Worm (Caenorhabditis elegans) whole organism, L2 larva: ENCODE results near the gene H28G03.2.

ENCODE experiments used
- C34F6.9 ChIP-seq: fragments of 150-350 bp; optimal IDR thresholded peaks from 2 replicates; lab custom pipeline; 2014; ENCODE audit warnings: missing biosample characterization, missing genetic modification characterization
- F13H6.1 ChIP-seq: sonication (generic microtip); optimal IDR thresholded peaks from 2 replicates; lab custom pipeline; 2016; ENCODE audit warnings: missing genetic modification characterization, missing compliant biosample characterization
- Y55F3AM.14 ChIP-seq: fragments of 200-800 bp; sonication (Bioruptor generic); optimal IDR thresholded peaks from 2 replicates; lab custom pipeline; 2018; ENCODE audit warnings: mild to moderate bottlenecking, missing genetic modification characterization, missing compliant biosample characterization
- ZK546.5 ChIP-seq: sonication (generic microtip); optimal IDR thresholded peaks from 2 replicates; lab custom pipeline; 2017; ENCODE audit warnings: missing biosample characterization, missing genetic modification characterization
- alr-1 ChIP-seq: fragments of 150-350 bp; optimal IDR thresholded peaks from 2 replicates; lab custom pipeline; 2014; ENCODE audit warnings: missing biosample characterization, missing genetic modification characterization
- aly-2 ChIP-seq: fragments of 150-350 bp; optimal IDR thresholded peaks from 2 replicates; lab custom pipeline; 2014; ENCODE audit warnings: missing biosample characterization, missing genetic modification characterization
- ama-1 ChIP-seq: fragments of 150-350 bp; optimal IDR thresholded peaks from 2 replicates; lab custom pipeline; 2018; ENCODE audit warnings: inconsistent platforms
- ceh-16 ChIP-seq: fragments of 150-350 bp; optimal IDR thresholded peaks from 2 replicates; lab custom pipeline; 2014; ENCODE audit warnings: missing biosample characterization, missing genetic modification characterization
- crh-2 ChIP-seq: sonication (generic microtip); optimal IDR thresholded peaks from 2 replicates; lab custom pipeline; 2017; ENCODE audit warnings: missing biosample characterization, missing genetic modification characterization
- egl-27 ChIP-seq: sonication (generic microtip); optimal IDR thresholded peaks from 3 replicates; lab custom pipeline; 2017; ENCODE audit warnings: missing biosample characterization, missing genetic modification reagents, missing genetic modification characterization
- elt-1 ChIP-seq: fragments of 150-350 bp; optimal IDR thresholded peaks from 2 replicates; lab custom pipeline; 2014; ENCODE audit warnings: missing biosample characterization, missing genetic modification characterization
- fos-1 ChIP-seq: fragments of 150-350 bp; optimal IDR thresholded peaks from 2 replicates; lab custom pipeline; 2014; ENCODE audit warnings: missing biosample characterization, missing genetic modification characterization
- gmeb-1 ChIP-seq: fragments of 150-350 bp; optimal IDR thresholded peaks from 2 replicates; lab custom pipeline; 2014; ENCODE audit warnings: missing biosample characterization, missing genetic modification characterization
- lin-11 ChIP-seq: fragments of 150-350 bp; sonication (generic microtip); optimal IDR thresholded peaks from 2 replicates; lab custom pipeline; 2014; ENCODE audit warnings: missing biosample characterization, missing genetic modification characterization, inconsistent platforms, mixed read lengths
- lin-13 ChIP-seq: fragments of 150-350 bp; optimal IDR thresholded peaks from 2 replicates; lab custom pipeline; 2014; ENCODE audit warnings: missing biosample characterization, missing genetic modification reagents, missing genetic modification characterization
- lin-39 ChIP-seq: fragments of 150-350 bp; optimal IDR thresholded peaks from 2 replicates; lab custom pipeline; 2014; ENCODE audit warnings: missing biosample characterization, missing genetic modification reagents, missing genetic modification characterization
- lsy-2 ChIP-seq, 2 experiments: fragments of 150-350 bp in 1 of 2; sonication (generic microtip) in 1 of 2; optimal IDR thresholded peaks; 2 replicates each; lab custom pipeline; 2014 to 2017; ENCODE audit warnings: missing biosample characterization in 2 of 2, missing genetic modification characterization in 2 of 2
- mbf-1 ChIP-seq: sonication (generic microtip); optimal IDR thresholded peaks from 2 replicates; lab custom pipeline; 2017; ENCODE audit warnings: missing biosample characterization, missing genetic modification characterization
- mdl-1 ChIP-seq, 2 experiments: fragments of 150-350 bp in 1 of 2; sonication (generic microtip) in 1 of 2; optimal IDR thresholded peaks; 2 replicates each; lab custom pipeline; 2017; ENCODE audit warnings: missing biosample characterization in 2 of 2, missing genetic modification characterization in 2 of 2
- nhr-10 ChIP-seq: sonication (generic microtip); optimal IDR thresholded peaks from 2 replicates; lab custom pipeline; 2017; ENCODE audit warnings: missing biosample characterization, missing genetic modification characterization
- nhr-11 ChIP-seq: fragments of 150-350 bp; optimal IDR thresholded peaks from 2 replicates; lab custom pipeline; 2014; ENCODE audit warnings: missing biosample characterization, missing genetic modification characterization
- nhr-12 ChIP-seq: fragments of 150-350 bp; optimal IDR thresholded peaks from 2 replicates; lab custom pipeline; 2014; ENCODE audit warnings: missing biosample characterization, missing genetic modification characterization
- nhr-129 ChIP-seq: fragments of 150-350 bp; optimal IDR thresholded peaks from 2 replicates; lab custom pipeline; 2014; ENCODE audit warnings: missing biosample characterization, missing genetic modification characterization
- nhr-21 ChIP-seq: fragments of 150-350 bp; optimal IDR thresholded peaks from 2 replicates; lab custom pipeline; 2014; ENCODE audit warnings: missing biosample characterization, missing genetic modification characterization
- nhr-23 ChIP-seq: fragments of 150-350 bp; optimal IDR thresholded peaks from 2 replicates; lab custom pipeline; 2014; ENCODE audit warnings: missing biosample characterization, missing genetic modification reagents, missing genetic modification characterization
- nhr-237 ChIP-seq: fragments of 150-350 bp; optimal IDR thresholded peaks from 2 replicates; lab custom pipeline; 2014; ENCODE audit warnings: missing biosample characterization, missing genetic modification characterization
- nhr-25 ChIP-seq: fragments of 150-350 bp; sonication (generic microtip); optimal IDR thresholded peaks from 3 replicates; lab custom pipeline; 2014; ENCODE audit warnings: missing biosample characterization, missing genetic modification characterization
- nhr-6 ChIP-seq: fragments of 150-350 bp; optimal IDR thresholded peaks from 2 replicates; lab custom pipeline; 2014; ENCODE audit warnings: missing biosample characterization, missing genetic modification characterization
- nhr-77 ChIP-seq: fragments of 150-350 bp; optimal IDR thresholded peaks from 2 replicates; lab custom pipeline; 2014; ENCODE audit warnings: missing biosample characterization, missing genetic modification characterization
- peb-1 ChIP-seq: fragments of 150-350 bp; optimal IDR thresholded peaks from 2 replicates; lab custom pipeline; 2014; ENCODE audit warnings: missing biosample characterization, missing genetic modification characterization
- skn-1 ChIP-seq: sonication (generic microtip); optimal IDR thresholded peaks from 2 replicates; lab custom pipeline; 2017; ENCODE audit warnings: missing biosample characterization, missing genetic modification characterization
- sma-3 ChIP-seq: sonication (generic microtip); optimal IDR thresholded peaks from 2 replicates; lab custom pipeline; 2016; ENCODE audit warnings: missing genetic modification reagents, missing genetic modification characterization, missing compliant biosample characterization
- sma-9 ChIP-seq, 2 experiments: fragments of 150-350 bp in 1 of 2; sonication (generic microtip) in 1 of 2; optimal IDR thresholded peaks; 2 replicates each; lab custom pipeline; 2014 to 2016; ENCODE audit warnings: missing genetic modification characterization in 2 of 2, mild to moderate bottlenecking in 1 of 2, missing biosample characterization in 1 of 2, missing compliant biosample characterization in 1 of 2, missing genetic modification reagents in 1 of 2, moderate library complexity in 1 of 2
- snpc-4 ChIP-seq: fragments of 150-350 bp; optimal IDR thresholded peaks from 2 replicates; lab custom pipeline; 2014; ENCODE audit warnings: missing biosample characterization, missing genetic modification characterization
- unc-55 ChIP-seq: fragments of 150-350 bp; sonication (generic microtip); optimal IDR thresholded peaks from 3 replicates; lab custom pipeline; 2014; ENCODE audit warnings: missing biosample characterization, missing genetic modification reagents, missing genetic modification characterization
- unc-62 ChIP-seq: fragments of 150-350 bp; optimal IDR thresholded peaks from 2 replicates; lab custom pipeline; 2014; ENCODE audit warnings: missing biosample characterization, missing genetic modification reagents, missing genetic modification characterization
- zag-1 ChIP-seq: fragments of 150-350 bp; optimal IDR thresholded peaks from 2 replicates; lab custom pipeline; 2014; ENCODE audit warnings: missing biosample characterization, missing genetic modification characterization
- ztf-1 ChIP-seq: fragments of 200-800 bp; sonication (Bioruptor generic); conservative IDR thresholded peaks from 2 replicates; pipeline ENCODE4 v1.3.6; 2022; ENCODE audit warnings: missing genetic modification characterization, missing compliant biosample characterization
- ztf-11 ChIP-seq: sonication (generic microtip); optimal IDR thresholded peaks from 2 replicates; lab custom pipeline; 2017; ENCODE audit warnings: missing biosample characterization, missing genetic modification characterization
- ztf-4 ChIP-seq: fragments of 150-350 bp; optimal IDR thresholded peaks from 2 replicates; lab custom pipeline; 2014; ENCODE audit warnings: missing biosample characterization, missing genetic modification characterization

Gene H28G03.2

DNA sequence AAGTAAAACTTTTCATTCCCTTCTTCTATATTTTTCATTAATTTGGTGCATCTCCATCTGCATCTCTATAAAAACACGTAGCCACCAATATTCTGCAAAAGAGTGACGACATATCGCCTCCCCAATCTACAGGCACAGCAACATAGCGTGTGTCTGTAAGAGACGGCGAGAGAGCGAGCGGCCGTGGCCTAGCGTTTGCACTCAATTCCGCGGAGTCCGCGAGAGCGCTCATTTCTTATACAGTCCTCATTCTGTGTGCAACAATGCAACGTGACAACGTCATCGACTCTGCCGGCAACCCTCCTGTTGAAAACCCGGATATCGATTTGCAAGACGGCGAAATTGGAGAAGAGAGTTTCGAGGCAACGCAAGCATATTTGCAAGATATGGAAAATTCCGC is at the start of gene H28G03.2:
Gene H28G03.2 (plus strand): TSS at position 200 of the 400 bp plus-strand sequence.
- no peak for TF ChIP-seq mbf-1
- TF ChIP-seq Y55F3AM.14 (GFP tag; lab: Kevin White, UChicago) = no peak
- no peak for TF ChIP-seq nhr-11 (tag; lab: Kevin White, UChicago)
- TF ChIP-seq mdl-1 (tag; optimal IDR thresholded peaks at IDR 0.05; lab: Kevin White, UChicago) = no peak
- no peak for TF ChIP-seq nhr-25 (tag; lab: Kevin White, UChicago)
- no peak for TF ChIP-seq nhr-6
- no peak for TF ChIP-seq lin-11 (tag; lab: Kevin White, UChicago)
- no peak for TF ChIP-seq C34F6.9
- peak; percentile 22 for TF ChIP-seq nhr-129 (tag; lab: Kevin White, UChicago)
- TF ChIP-seq sma-9 (GFP tag; optimal IDR thresholded peaks at IDR 0.05; lab: Kevin White, UChicago) = peak; percentile 18
- TF ChIP-seq sma-9 (tag; optimal IDR thresholded peaks at IDR 0.05; lab: Kevin White, UChicago) = no peak

DNA sequence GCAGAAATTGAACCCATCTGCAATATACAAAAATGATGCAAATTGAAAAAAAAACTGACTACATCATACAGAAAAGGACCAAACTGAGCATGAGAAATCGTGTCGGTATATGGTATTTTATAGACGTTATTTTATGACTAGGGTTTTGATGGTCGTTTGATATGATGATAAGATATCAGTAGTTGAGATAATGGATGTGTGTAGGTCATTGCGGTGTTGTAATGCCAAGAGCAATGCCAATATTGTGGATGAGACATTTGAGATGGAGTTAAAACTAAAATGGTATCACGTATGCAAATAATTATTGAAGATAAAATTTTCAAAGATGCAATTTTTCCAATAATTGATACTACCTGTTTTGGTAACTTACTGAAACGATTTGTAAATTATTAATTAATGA is 45.9 kb upstream of the H28G03.2 start, which contains the start of gene C31H2.4:
Gene C31H2.4 (minus strand): TSS at position 19 of the 400 bp plus-strand sequence.
- no peak for TF ChIP-seq lin-39 (tag; lab: Kevin White, UChicago)
- no peak for TF ChIP-seq elt-1 (tag; lab: Kevin White, UChicago)
- peak; percentile 29 for TF ChIP-seq fos-1
- TF ChIP-seq nhr-25 (tag; lab: Kevin White, UChicago) = no peak

DNA sequence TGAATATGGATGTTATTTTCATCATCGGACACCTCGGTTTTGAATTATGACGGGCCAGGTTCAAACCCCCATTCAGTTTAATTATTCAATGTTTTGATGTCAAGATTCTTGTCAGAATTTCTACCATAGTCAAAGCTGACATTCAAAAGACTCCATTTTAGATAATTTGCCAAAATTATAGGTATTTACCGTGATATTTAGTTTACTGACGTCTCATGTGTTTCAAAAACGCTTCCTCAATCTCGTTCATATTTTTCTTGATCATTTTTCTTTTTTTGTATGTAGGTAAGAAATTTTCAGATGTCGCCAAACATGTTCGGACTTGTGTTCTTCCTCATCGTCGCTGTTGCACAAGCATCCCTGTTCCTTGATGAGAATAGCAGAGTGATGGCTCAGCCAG is 42.8 kb upstream of the H28G03.2 start, which contains the start of gene EGAP5.1:
Gene EGAP5.1 (plus strand): TSS at position 301 of the 400 bp plus-strand sequence.
- TF ChIP-seq ztf-11 (tag; lab: Kevin White, UChicago) (no peak), unc-62 (no peak), gmeb-1 (tag; lab: Kevin White, UChicago) (no peak), alr-1 (tag; lab: Kevin White, UChicago) (no peak), Y55F3AM.14 (GFP tag; lab: Kevin White, UChicago) (no peak), nhr-25 (tag; lab: Kevin White, UChicago) (no peak), nhr-12 (tag; lab: Kevin White, UChicago) (no peak), peb-1 (no peak), snpc-4 (no peak), mdl-1 (tag; optimal IDR thresholded peaks at IDR 0.05; lab: Kevin White, UChicago) (no peak), ama-1 (lab: Kevin White, UChicago) (no peak), nhr-23 (tag; lab: Kevin White, UChicago) (no peak), skn-1 (tag; lab: Kevin White, UChicago) (no peak), nhr-6 (no peak), zag-1 (tag; lab: Kevin White, UChicago) (no peak), F13H6.1 (no peak), C34F6.9 (no peak), nhr-11 (tag; lab: Kevin White, UChicago) (no peak), nhr-77 (tag; lab: Kevin White, UChicago) (no peak)

DNA sequence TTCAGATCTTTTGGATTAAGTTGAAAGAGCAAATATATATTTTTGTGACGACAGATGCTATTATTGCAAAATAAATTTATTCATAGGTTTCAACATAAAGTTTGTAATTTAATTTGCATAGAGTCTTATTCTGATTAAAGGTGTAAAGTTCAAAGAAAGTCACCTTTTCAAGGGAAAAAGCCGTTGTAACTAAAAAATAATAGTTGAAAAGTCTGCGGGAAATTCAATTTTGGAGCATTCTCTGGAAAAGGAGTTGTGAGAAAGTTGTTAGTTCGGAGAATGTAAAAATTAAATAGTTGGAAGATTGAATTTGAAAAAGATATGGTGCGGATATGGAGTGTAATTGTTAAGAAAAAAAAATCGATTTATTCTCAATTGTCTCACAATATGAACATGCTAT is 41.5 kb upstream of the H28G03.2 start:
- TF ChIP-seq Y55F3AM.14 (GFP tag; lab: Kevin White, UChicago) = no peak
- TF ChIP-seq mdl-1 (tag; optimal IDR thresholded peaks at IDR 0.05; lab: Kevin White, UChicago) = no peak
- TF ChIP-seq nhr-77 (tag; lab: Kevin White, UChicago) = no peak
- TF ChIP-seq lin-13 (GFP tag; lab: Kevin White, UChicago) = no peak
- TF ChIP-seq elt-1 (tag; lab: Kevin White, UChicago) = no peak
- no peak for TF ChIP-seq nhr-23 (tag; lab: Kevin White, UChicago)
- TF ChIP-seq lsy-2 (tag; optimal IDR thresholded peaks at IDR 0.05; lab: Kevin White, UChicago) = peak in 1 of 2 experiments; percentile 7
- TF ChIP-seq skn-1 (tag; lab: Kevin White, UChicago) = no peak
- no peak for TF ChIP-seq peb-1
- TF ChIP-seq unc-55 (GFP tag; lab: Kevin White, UChicago) = no peak
- TF ChIP-seq crh-2 (tag; lab: Kevin White, UChicago) = no peak
- TF ChIP-seq nhr-11 (tag; lab: Kevin White, UChicago) = no peak
- TF ChIP-seq sma-3 = no peak
- no peak for TF ChIP-seq lin-11 (tag; lab: Kevin White, UChicago)
- TF ChIP-seq ceh-16 (tag; lab: Kevin White, UChicago) = no peak
- no peak for TF ChIP-seq gmeb-1 (tag; lab: Kevin White, UChicago)
- peak; percentile 20 for TF ChIP-seq nhr-21 (tag; lab: Kevin White, UChicago)
- TF ChIP-seq, all 48 proteins: peak for 2

DNA sequence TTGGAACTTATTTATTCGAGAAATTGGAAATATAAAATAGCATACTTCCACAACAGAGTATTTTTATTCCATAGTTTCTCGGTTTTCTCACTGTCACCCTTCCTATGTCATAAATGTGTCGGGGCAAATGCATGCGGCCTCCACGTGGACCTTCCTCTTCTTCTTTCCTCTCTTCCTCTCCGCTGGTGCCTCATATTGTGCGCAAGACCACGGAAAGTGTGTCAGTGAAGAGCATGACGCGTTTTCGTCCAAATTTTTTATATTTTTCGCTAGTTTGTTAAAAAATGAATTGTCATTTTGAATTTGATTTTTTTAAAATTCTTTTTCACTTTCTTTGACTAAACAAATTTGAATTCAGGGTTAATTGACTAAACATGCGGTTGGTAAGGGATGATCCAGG is 40.5 kb upstream of the H28G03.2 start, which contains the start of gene mans-3:
Gene mans-3 (plus strand): TSS at position 359 of the 400 bp plus-strand sequence.
- TF ChIP-seq C34F6.9 = peak; percentile 92
- peak; percentile 71 for TF ChIP-seq lin-11 (tag; lab: Kevin White, UChicago)
- TF ChIP-seq F13H6.1 = peak; percentile 91
- TF ChIP-seq zag-1 (tag; lab: Kevin White, UChicago) = peak; percentile 81
- TF ChIP-seq Y55F3AM.14 (GFP tag; lab: Kevin White, UChicago) = peak; percentile 43
- TF ChIP-seq nhr-25 (tag; lab: Kevin White, UChicago) = peak; percentile 90
- peak; percentile 94 for TF ChIP-seq sma-9 (GFP tag; optimal IDR thresholded peaks at IDR 0.05; lab: Kevin White, UChicago)
- TF ChIP-seq sma-9 (tag; optimal IDR thresholded peaks at IDR 0.05; lab: Kevin White, UChicago) = no peak
- TF ChIP-seq nhr-6 = peak; percentile 88
- TF ChIP-seq ZK546.5 (tag; lab: Kevin White, UChicago) = no peak
- no peak for TF ChIP-seq ztf-1 (GFP tag; lab: Robert Waterston, UW)
- TF ChIP-seq egl-27 = peak; percentile 85
- peak; percentile 88 for TF ChIP-seq fos-1
- peak; percentile 67 for TF ChIP-seq skn-1 (tag; lab: Kevin White, UChicago)
- peak; percentile 67 for TF ChIP-seq ztf-4 (tag; lab: Kevin White, UChicago)
- no peak for TF ChIP-seq unc-62
- TF ChIP-seq unc-55 (GFP tag; lab: Kevin White, UChicago) = peak; percentile 86
- peak; percentile 98 for TF ChIP-seq crh-2 (tag; lab: Kevin White, UChicago)
- peak; percentile 89 for TF ChIP-seq nhr-21 (tag; lab: Kevin White, UChicago)
- peak; percentile 77 to 93 for TF ChIP-seq lsy-2 (tag; optimal IDR thresholded peaks at IDR 0.05; lab: Kevin White, UChicago)
- TF ChIP-seq nhr-10 = no peak
- peak; percentile 85 for TF ChIP-seq gmeb-1 (tag; lab: Kevin White, UChicago)
- TF ChIP-seq mdl-1 (tag; optimal IDR thresholded peaks at IDR 0.05; lab: Kevin White, UChicago) = peak; percentile 82 to 98
- TF ChIP-seq ama-1 (lab: Kevin White, UChicago) = peak; percentile 5
- TF ChIP-seq lin-39 (tag; lab: Kevin White, UChicago) = peak; percentile 23
- no peak for TF ChIP-seq aly-2 (tag; lab: Kevin White, UChicago)
- no peak for TF ChIP-seq nhr-237
